Fruit fly (Drosophila melanogaster): Measurements from ENCODE around the gene CG16700.

CG16700 gene

DNA sequence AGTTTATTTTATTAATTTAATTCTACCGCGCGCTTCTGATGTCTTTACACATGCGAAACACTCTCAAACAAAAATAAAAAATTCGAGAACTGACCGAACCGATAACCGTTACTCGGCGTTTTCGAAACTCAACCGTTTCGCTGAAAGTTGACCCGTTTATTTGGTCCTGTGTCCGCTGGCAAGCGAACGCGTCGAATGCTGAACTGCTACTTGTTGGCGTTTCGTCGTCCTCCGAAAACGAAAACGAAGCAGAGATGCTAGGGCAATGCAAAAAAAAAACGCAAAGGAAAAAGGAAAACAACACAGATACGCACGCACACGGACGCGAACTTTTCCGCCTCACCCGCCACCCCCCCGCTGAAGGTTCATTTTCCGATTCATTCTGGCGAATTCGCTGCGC, 25.0 kb upstream of the CG16700 start, which contains the start of gene CG45002:
CG45002 (minus strand) TSS at position 101 of the 400 bp plus-strand sequence.
- TF ChIP-seq row (GFP tag; IDR thresholded peaks at IDR 0.05) (peak; percentile 9; the same call in 1 of the 3 replicates), Oli (tag; optimal IDR thresholded peaks at IDR 0.05) (no peak), Adf1 (GFP tag; IDR thresholded peaks at IDR 0.05) (peak; percentile 13; the same call in 1 of the 2 replicates), crol (GFP tag; IDR thresholded peaks at IDR 0.05) (peak; percentile 78), scrt (GFP tag; optimal IDR thresholded peaks at IDR 0.05) (peak; percentile 45), Chrac-16 (GFP tag; optimal IDR thresholded peaks at IDR 0.05) (no peak), chinmo (GFP tag; IDR thresholded peaks at IDR 0.05; ENCODE audit: partially characterized antibody) (0 out of 4 replicates have a peak, but pooled peaks have one; percentile 39)

DNA sequence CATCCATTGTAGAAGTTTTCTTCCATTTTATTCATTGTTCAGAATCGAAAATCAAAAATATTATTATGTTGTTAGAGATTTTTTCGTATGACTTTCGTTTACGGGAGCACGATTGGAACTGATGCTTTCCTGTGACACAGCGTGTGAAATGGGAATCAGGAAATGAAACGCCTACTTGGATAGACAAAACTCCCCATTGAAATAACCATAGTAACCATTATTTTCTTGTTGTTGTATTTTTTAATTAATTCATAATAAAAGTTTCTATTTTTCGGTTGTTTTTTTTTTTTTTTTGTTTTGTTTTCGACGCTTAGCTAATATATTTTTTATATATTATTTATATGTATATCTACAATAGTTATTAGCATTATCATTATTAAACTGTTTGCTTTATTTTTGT, 23.2 kb upstream of the CG16700 start, which contains the start of gene CG43077:
CG43077 (minus strand) TSS at position 101 of the 400 bp plus-strand sequence.
- TF ChIP-seq org-1 (GFP tag; optimal IDR thresholded peaks at IDR 0.05), result no peak
- TF ChIP-seq CG13287 (GFP tag; IDR thresholded peaks at IDR 0.05; ENCODE audit: partially characterized antibody), result no peak
- no peak for TF ChIP-seq Camta (GFP tag; optimal IDR thresholded peaks at IDR 0.05)
- no peak for TF ChIP-seq Stat92E (GFP tag; optimal IDR thresholded peaks at IDR 0.05)
- no peak for TF ChIP-seq CG13775 (GFP tag; optimal IDR thresholded peaks at IDR 0.05)
- no peak for TF ChIP-seq Doc3 (GFP tag; IDR thresholded peaks at IDR 0.05; ENCODE audit: partially characterized antibody)
- TF ChIP-seq CG10274 (GFP tag; optimal IDR thresholded peaks at IDR 0.05), result no peak
- TF ChIP-seq emc (GFP tag; optimal IDR thresholded peaks at IDR 0.05), result no peak
- TF ChIP-seq CG2889 (GFP tag; IDR thresholded peaks at IDR 0.05), result no peak
- TF ChIP-seq CG13123 (GFP tag; optimal IDR thresholded peaks at IDR 0.05), result no peak
- TF ChIP-seq CG5180 (GFP tag; optimal IDR thresholded peaks at IDR 0.05), result no peak
- TF ChIP-seq CG34376 (GFP tag; optimal IDR thresholded peaks at IDR 0.05), result no peak
- TF ChIP-seq CG13624 (GFP tag; optimal IDR thresholded peaks at IDR 0.05), result no peak
- no peak for TF ChIP-seq ttk (GFP tag; IDR thresholded peaks at IDR 0.05)
- TF ChIP-seq HmgZ (tag; optimal IDR thresholded peaks at IDR 0.05), result no peak

DNA sequence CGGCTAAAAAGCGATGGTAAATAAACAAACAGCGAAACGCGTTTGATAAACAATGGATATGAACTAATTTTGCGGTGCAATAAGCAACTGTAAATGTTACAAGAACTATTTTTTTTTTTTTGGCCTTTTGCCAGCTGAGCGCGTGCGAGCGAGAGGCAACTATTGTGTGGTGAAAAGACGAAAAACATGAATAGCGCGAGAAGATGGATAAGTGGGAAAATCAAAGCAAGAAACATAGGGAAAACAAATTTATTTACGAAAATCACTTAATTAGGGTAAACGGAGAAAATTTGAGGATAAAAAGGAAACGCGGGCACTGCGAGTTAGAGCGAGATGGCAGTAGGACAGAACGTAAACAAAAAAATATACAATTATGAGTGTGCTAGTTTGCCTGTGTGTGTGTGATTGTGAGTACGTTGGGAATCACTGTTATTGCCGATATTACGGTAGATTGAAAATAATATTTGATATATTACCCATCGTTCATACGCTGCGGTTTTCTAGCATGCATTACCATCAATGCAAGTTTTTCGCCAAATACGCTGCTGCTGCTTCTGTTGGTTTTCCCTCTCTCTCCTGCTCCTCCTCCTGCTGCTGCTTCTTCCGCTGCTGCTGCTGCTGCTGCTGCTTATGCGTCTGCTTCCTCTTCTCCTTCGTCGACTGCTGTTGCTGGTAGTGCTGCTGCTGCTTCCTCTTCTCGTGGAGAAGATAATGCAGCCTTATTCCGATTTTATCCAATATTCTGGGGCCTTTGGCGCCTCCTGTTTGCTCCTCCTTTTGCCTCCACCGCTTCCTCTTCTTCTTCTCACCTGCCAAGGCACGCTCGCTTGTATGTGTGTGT, 15.0 kb upstream of the CG16700 start:
- no peak for TF ChIP-seq CG17328 (GFP tag; IDR thresholded peaks at IDR 0.05)
- TF ChIP-seq CG15696 (tag; optimal IDR thresholded peaks at IDR 0.05), result no peak
- TF ChIP-seq gsb-n (tag; optimal IDR thresholded peaks at IDR 0.05), result no peak
- no peak for TF ChIP-seq Lpt (GFP tag; optimal IDR thresholded peaks at IDR 0.05)
- no peak for TF ChIP-seq fd3F (GFP tag; optimal IDR thresholded peaks at IDR 0.05)
- TF ChIP-seq fru (optimal IDR thresholded peaks at IDR 0.05), result no peak
- peak; percentile 96 for TF ChIP-seq CG17385 (GFP tag; optimal IDR thresholded peaks at IDR 0.05)
- no peak for TF ChIP-seq CG30020 (tag; optimal IDR thresholded peaks at IDR 0.05)
- TF ChIP-seq vnd (GFP tag; IDR thresholded peaks at IDR 0.05; ENCODE audit: partially characterized antibody), result no peak
- no peak for TF ChIP-seq Atf6 (GFP tag; IDR thresholded peaks at IDR 0.05)
- no peak for TF ChIP-seq fd96Cb (tag; optimal IDR thresholded peaks at IDR 0.05)
- TF ChIP-seq Mrtf (GFP tag; IDR thresholded peaks at IDR 0.05), result no peak
- TF ChIP-seq CG9727 (GFP tag; optimal IDR thresholded peaks at IDR 0.05), result no peak
- no peak for TF ChIP-seq vfl (GFP tag; optimal IDR thresholded peaks at IDR 0.05)
- TF ChIP-seq CG9817 (tag; optimal IDR thresholded peaks at IDR 0.05), result no peak
- peak; percentile 63; the same call in 1 of the 2 replicates for TF ChIP-seq CG10321 (GFP tag; IDR thresholded peaks at IDR 0.05)
- TF ChIP-seq Stat92E (GFP tag; optimal IDR thresholded peaks at IDR 0.05), result peak in 1 of 3 experiments; percentile 50
- TF ChIP-seq H15 (GFP tag; IDR thresholded peaks at IDR 0.05), result no peak
- no peak for TF ChIP-seq dmrt99B (tag; optimal IDR thresholded peaks at IDR 0.05)
- no peak for TF ChIP-seq Pdp1 (GFP tag; optimal IDR thresholded peaks at IDR 0.05)
- TF ChIP-seq Trl (optimal IDR thresholded peaks at IDR 0.05), result peak in 1 of 2 experiments; percentile 16
- TF ChIP-seq Trl (GFP tag; optimal IDR thresholded peaks at IDR 0.05), result no peak
- peak; percentile 54 for TF ChIP-seq crol (GFP tag; IDR thresholded peaks at IDR 0.05)
- no peak for TF ChIP-seq CG9437 (GFP tag; optimal IDR thresholded peaks at IDR 0.05)
- no peak for TF ChIP-seq CG17361 (GFP tag; IDR thresholded peaks at IDR 0.05)
- no peak for TF ChIP-seq Usf (GFP tag; optimal IDR thresholded peaks at IDR 0.05)
- TF ChIP-seq CG3065 (GFP tag; optimal IDR thresholded peaks at IDR 0.05), result no peak
